Worm (Caenorhabditis elegans) whole organism, young adult: Measurements from ENCODE around the gene col-78.

Source experiments
- C17E4.6 ChIP-seq: fragments of 200-800 bp; sonication (Bioruptor generic); IDR thresholded peaks from 2 replicates; pipeline ENCODE4 v1.3.6; 2022; ENCODE audit warnings: missing genetic modification reagents, missing genetic modification characterization, missing compliant biosample characterization
- D2030.7 ChIP-seq: fragments of 200-800 bp; sonication (Bioruptor generic); IDR thresholded peaks from 2 replicates; pipeline ENCODE4 v1.3.6; 2022; ENCODE audit warnings: missing genetic modification reagents, missing genetic modification characterization, missing compliant biosample characterization
- F22D6.2 ChIP-seq: sonication (generic microtip); optimal IDR thresholded peaks from 2 replicates; lab custom pipeline; 2016; ENCODE audit warnings: mild to moderate bottlenecking, missing genetic modification characterization, missing compliant biosample characterization
- F37B4.10 ChIP-seq: fragments of 200-800 bp; sonication (Bioruptor generic); IDR thresholded peaks from 2 replicates; pipeline ENCODE4 v1.3.6; 2022; ENCODE audit warnings: missing genetic modification characterization, missing compliant biosample characterization
- F49E8.2 ChIP-seq: sonication (generic microtip); optimal IDR thresholded peaks from 3 replicates; lab custom pipeline; 2017; ENCODE audit warnings: missing genetic modification characterization, mild to moderate bottlenecking, missing compliant biosample characterization, antibody characterized with exemption, moderate library complexity; ENCODE audit not compliant: insufficient read depth
- Y53F4B.3 ChIP-seq: fragments of 200-800 bp; sonication (Bioruptor generic); IDR thresholded peaks from 2 replicates; pipeline ENCODE4 v1.3.6; 2022; ENCODE audit warnings: missing genetic modification reagents, missing genetic modification characterization, missing compliant biosample characterization
- Y56A3A.18 ChIP-seq: fragments of 200-800 bp; sonication (Bioruptor generic); IDR thresholded peaks from 2 replicates; pipeline ENCODE4 v1.3.6; 2022; ENCODE audit warnings: missing genetic modification reagents, missing genetic modification characterization, missing compliant biosample characterization
- Y95B8A.8 ChIP-seq: fragments of 200-800 bp; sonication (Bioruptor generic); IDR thresholded peaks from 2 replicates; pipeline ENCODE4 v1.3.6; 2022; ENCODE audit warnings: missing genetic modification reagents, missing genetic modification characterization, missing compliant biosample characterization
- ZK185.1 ChIP-seq: sonication (generic microtip); optimal IDR thresholded peaks from 2 replicates; lab custom pipeline; 2016; ENCODE audit warnings: mild to moderate bottlenecking, missing genetic modification characterization, missing compliant biosample characterization; ENCODE audit not compliant: poor library complexity, severe bottlenecking
- ama-1 ChIP-seq, 3 experiments: fragments of 150-350 bp in 1 of 3; sonication (generic microtip) in 2 of 3; optimal IDR thresholded peaks; 2 replicates each; lab custom pipeline; 2014 to 2018; ENCODE audit warnings: missing biosample characterization in 2 of 3, missing genetic modification characterization in 2 of 3, missing genetic modification reagents in 2 of 3
- aptf-3 ChIP-seq: fragments of 200-800 bp; sonication (Bioruptor generic); IDR thresholded peaks from 2 replicates; pipeline ENCODE4 v1.3.6; 2022; ENCODE audit warnings: missing genetic modification characterization, missing compliant biosample characterization
- attf-5 ChIP-seq: fragments of 200-800 bp; sonication (Bioruptor generic); optimal IDR thresholded peaks from 2 replicates; lab custom pipeline; 2018; ENCODE audit warnings: mild to moderate bottlenecking, missing genetic modification characterization, missing compliant biosample characterization
- bed-1 ChIP-seq: fragments of 200-800 bp; sonication (Bioruptor generic); IDR thresholded peaks from 2 replicates; pipeline ENCODE4 v1.3.6; 2022; ENCODE audit warnings: missing genetic modification reagents, missing genetic modification characterization, missing compliant biosample characterization
- ccch-3 ChIP-seq: fragments of 200-800 bp; sonication (Bioruptor generic); optimal IDR thresholded peaks from 2 replicates; lab custom pipeline; 2018; ENCODE audit warnings: mild to moderate bottlenecking, missing genetic modification characterization, missing compliant biosample characterization
- ceh-100 ChIP-seq: fragments of 200-800 bp; sonication (Bioruptor generic); IDR thresholded peaks from 2 replicates; pipeline ENCODE4 v1.3.6; 2022; ENCODE audit warnings: missing genetic modification reagents, missing genetic modification characterization, missing compliant biosample characterization
- ceh-40 ChIP-seq: fragments of 200-800 bp; sonication (Bioruptor generic); IDR thresholded peaks from 2 replicates; pipeline ENCODE4 v1.3.6; 2022; ENCODE audit warnings: missing genetic modification characterization, missing compliant biosample characterization
- chd-7 ChIP-seq: sonication (generic microtip); optimal IDR thresholded peaks from 2 replicates; lab custom pipeline; 2016; ENCODE audit warnings: mild to moderate bottlenecking, missing genetic modification characterization, moderate library complexity, missing compliant biosample characterization
- dox-1 ChIP-seq: fragments of 200-800 bp; sonication (Bioruptor generic); IDR thresholded peaks from 2 replicates; pipeline ENCODE4 v1.3.6; 2022; ENCODE audit warnings: missing genetic modification reagents, missing genetic modification characterization, missing compliant biosample characterization
- dpff-1 ChIP-seq: sonication (generic microtip); optimal IDR thresholded peaks from 2 replicates; lab custom pipeline; 2017; ENCODE audit warnings: mild to moderate bottlenecking, missing genetic modification characterization, missing compliant biosample characterization
- ekl-4 ChIP-seq: fragments of 200-800 bp; sonication (Bioruptor generic); IDR thresholded peaks from 2 replicates; pipeline ENCODE4 v1.3.6; 2022; ENCODE audit warnings: missing genetic modification reagents, missing genetic modification characterization, missing compliant biosample characterization
- ets-4 ChIP-seq: fragments of 200-800 bp; sonication (Bioruptor generic); optimal IDR thresholded peaks from 2 replicates; lab custom pipeline; 2018; ENCODE audit warnings: mild to moderate bottlenecking, missing genetic modification characterization, missing compliant biosample characterization
- fkh-3 ChIP-seq: sonication (generic microtip); optimal IDR thresholded peaks from 2 replicates; lab custom pipeline; 2016; ENCODE audit warnings: mild to moderate bottlenecking, missing genetic modification characterization, missing compliant biosample characterization
- lin-40 ChIP-seq: sonication (generic microtip); optimal IDR thresholded peaks from 2 replicates; lab custom pipeline; 2016; ENCODE audit warnings: missing genetic modification characterization, mild to moderate bottlenecking, missing compliant biosample characterization, missing genotype, missing genetic modification reagents
- mcd-1 ChIP-seq: fragments of 200-800 bp; sonication (Bioruptor generic); IDR thresholded peaks from 2 replicates; pipeline ENCODE4 v1.3.6; 2022; ENCODE audit warnings: missing genetic modification reagents, missing genetic modification characterization, missing compliant biosample characterization
- nhr-27 ChIP-seq: fragments of 200-800 bp; sonication (Bioruptor generic); optimal IDR thresholded peaks from 2 replicates; lab custom pipeline; 2018; ENCODE audit warnings: mild to moderate bottlenecking, missing genetic modification characterization, moderate library complexity, missing compliant biosample characterization
- nhr-80 ChIP-seq: sonication (generic microtip); optimal IDR thresholded peaks from 2 replicates; lab custom pipeline; 2016; ENCODE audit warnings: missing genetic modification characterization, missing compliant biosample characterization
- rcor-1 ChIP-seq: fragments of 200-800 bp; sonication (Bioruptor generic); IDR thresholded peaks from 2 replicates; pipeline ENCODE4 v1.3.6; 2022; ENCODE audit warnings: missing genetic modification reagents, missing genetic modification characterization, missing compliant biosample characterization
- sea-2 ChIP-seq: fragments of 200-800 bp; sonication (Bioruptor generic); IDR thresholded peaks from 2 replicates; pipeline ENCODE4 v1.3.6; 2022; ENCODE audit warnings: missing genetic modification characterization, missing compliant biosample characterization
- somi-1 ChIP-seq: fragments of 200-800 bp; sonication (Bioruptor generic); optimal IDR thresholded peaks from 2 replicates; lab custom pipeline; 2018; ENCODE audit warnings: mild to moderate bottlenecking, missing genetic modification characterization, missing compliant biosample characterization
- tbp1 ChIP-seq: fragments of 200-800 bp; sonication (Bioruptor generic); optimal IDR thresholded peaks from 2 replicates; lab custom pipeline; 2018; ENCODE audit warnings: mild to moderate bottlenecking, missing genetic modification characterization, missing compliant biosample characterization
- tbx-9 ChIP-seq: sonication (generic microtip); optimal IDR thresholded peaks from 2 replicates; lab custom pipeline; 2016; ENCODE audit warnings: borderline replicate concordance, missing genetic modification characterization, inconsistent platforms, missing compliant biosample characterization
- tlf-1 ChIP-seq: fragments of 200-800 bp; sonication (Bioruptor generic); optimal IDR thresholded peaks from 2 replicates; lab custom pipeline; 2018; ENCODE audit warnings: mild to moderate bottlenecking, missing genetic modification characterization, missing compliant biosample characterization
- unc-130 ChIP-seq: sonication (generic microtip); optimal IDR thresholded peaks from 2 replicates; lab custom pipeline; 2016; ENCODE audit warnings: missing genetic modification reagents, missing genetic modification characterization, missing compliant biosample characterization
- unc-62 ChIP-seq: fragments of 150-350 bp; optimal IDR thresholded peaks from 2 replicates; lab custom pipeline; 2014; ENCODE audit warnings: missing biosample characterization, missing genetic modification reagents, missing genetic modification characterization
- ztf-18 ChIP-seq: sonication (generic microtip); optimal IDR thresholded peaks from 2 replicates; lab custom pipeline; 2016; ENCODE audit warnings: missing genotype, mild to moderate bottlenecking, missing genetic modification characterization, missing compliant biosample characterization
- ztf-3 ChIP-seq: fragments of 200-800 bp; sonication (Bioruptor generic); optimal IDR thresholded peaks from 2 replicates; lab custom pipeline; 2018; ENCODE audit warnings: mild to moderate bottlenecking, missing genetic modification characterization, missing compliant biosample characterization

Gene col-78

DNA sequence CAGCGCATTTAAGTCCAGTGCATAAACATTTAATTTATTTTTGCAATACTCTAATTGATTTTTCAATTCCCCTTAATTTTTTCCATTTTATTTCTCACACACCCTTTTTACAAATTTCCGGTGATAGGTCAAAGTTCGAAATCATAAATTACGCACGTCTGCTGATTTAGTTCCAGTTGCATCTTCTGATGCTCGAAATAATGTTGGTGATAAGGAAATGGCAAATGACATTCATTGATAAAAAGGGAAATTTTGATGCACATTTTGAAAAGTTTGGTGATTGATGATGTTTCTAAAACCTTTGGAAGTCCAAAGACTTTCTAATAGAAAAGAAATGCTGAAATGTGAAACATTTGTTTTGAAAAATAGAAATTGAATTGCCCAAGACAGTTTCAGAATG, 4.8 kb downstream of the col-78 start:
- TF ChIP-seq unc-130 (GFP tag; lab: Kevin White, UChicago), result no peak
- no peak for TF ChIP-seq chd-7 (tag; lab: Kevin White, UChicago)
- TF ChIP-seq ztf-18 (tag; lab: Kevin White, UChicago), result no peak
- peak; percentile 75 for TF ChIP-seq nhr-80 (tag; lab: Kevin White, UChicago)
- TF ChIP-seq nhr-27, result no peak
- TF ChIP-seq, all 124 proteins: peak for 1

DNA sequence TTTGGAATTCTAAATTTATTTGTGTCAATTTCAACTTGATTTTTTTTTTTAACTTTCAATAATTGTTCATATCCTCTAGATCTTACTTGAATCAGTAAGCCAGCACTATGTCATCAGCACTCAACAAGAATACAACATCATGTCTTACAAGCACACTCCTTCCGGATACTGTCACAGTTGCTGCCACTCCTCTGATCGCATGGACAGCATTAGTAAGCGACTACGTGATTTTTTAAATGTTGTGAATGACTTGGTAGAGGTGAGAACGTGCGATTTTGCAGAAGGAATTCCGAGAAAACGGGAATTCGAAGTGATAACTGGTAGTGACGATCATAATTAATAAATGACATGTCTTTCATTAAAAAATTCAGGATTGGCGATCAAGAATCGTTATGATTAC, 5.7 kb downstream of the col-78 start, which contains the start of gene oac-54:
Gene oac-54 (plus strand): TSS at position 83 of the 400 bp plus-strand sequence.
- TF ChIP-seq Y95B8A.8 (GFP tag; lab: Robert Waterston, UW) (no peak), F49E8.2 (no peak), F37B4.10 (GFP tag; lab: Robert Waterston, UW) (no peak), D2030.7 (GFP tag; lab: Robert Waterston, UW) (no peak), bed-1 (no peak), dpff-1 (tag; lab: Kevin White, UChicago) (no peak), nhr-80 (tag; lab: Kevin White, UChicago) (peak; percentile 2), fkh-3 (tag; lab: Kevin White, UChicago) (no peak), Y53F4B.3 (GFP tag; lab: Robert Waterston, UW) (no peak)

DNA sequence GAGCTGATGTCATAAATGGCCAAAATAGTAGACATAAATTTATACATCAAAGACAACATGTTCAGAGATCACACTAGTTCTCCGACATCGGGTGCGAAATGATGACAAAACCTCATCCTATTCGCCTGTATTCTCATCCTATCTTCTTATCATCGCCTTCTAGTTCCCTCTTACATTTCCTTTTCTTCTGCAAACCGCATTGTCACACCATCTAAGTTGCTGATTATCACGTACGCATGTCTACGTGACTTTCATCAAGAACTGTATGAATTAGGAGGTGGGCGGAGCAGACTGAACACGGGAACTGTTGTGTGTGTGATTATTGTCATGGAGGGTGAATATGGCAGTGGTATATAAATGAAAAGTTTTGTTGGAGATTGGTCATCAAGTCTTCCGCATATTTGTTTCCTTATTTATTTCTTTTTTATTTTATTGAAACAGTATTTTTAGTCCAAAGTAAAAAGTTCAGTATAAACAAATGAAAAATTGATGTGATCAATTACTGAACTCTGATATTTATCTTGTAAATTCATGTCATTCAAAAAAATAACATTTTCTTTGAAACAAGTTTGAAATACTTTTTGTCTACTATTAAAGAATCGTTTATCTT, 8.0 kb downstream of the col-78 start:
- TF ChIP-seq F22D6.2 (no peak), D2030.7 (GFP tag; lab: Robert Waterston, UW) (no peak), tbp1 (no peak), somi-1 (GFP tag; lab: Kevin White, UChicago) (peak; percentile 3), lin-40 (peak; percentile 21), nhr-80 (tag; lab: Kevin White, UChicago) (peak; percentile 65), ZK185.1 (tag; lab: Kevin White, UChicago) (peak; percentile 0), ceh-100 (no peak)
- TF ChIP-seq, all 124 proteins: peak for 4

DNA sequence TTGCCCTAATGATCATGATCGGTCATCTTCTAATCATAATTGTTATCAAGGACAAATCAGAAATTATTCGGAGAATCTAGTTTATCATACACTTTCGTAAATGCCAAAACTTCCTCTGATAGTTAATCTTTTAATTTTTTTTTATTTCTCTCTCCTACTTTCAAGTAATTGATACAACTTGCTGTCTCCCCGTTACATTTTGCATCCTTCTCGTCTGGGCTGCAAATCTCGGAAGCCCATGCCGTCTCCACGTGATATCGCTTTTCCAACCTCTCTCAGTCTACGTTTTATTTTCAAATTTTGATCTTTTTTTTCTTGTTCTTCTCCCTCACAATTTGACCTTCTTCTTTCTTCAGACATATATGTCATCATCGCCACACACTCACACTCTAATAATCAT, 8.7 kb downstream of the col-78 start, which contains the start of gene rhy-1:
Gene rhy-1 (plus strand): TSS at position 357 of the 400 bp plus-strand sequence.
- TF ChIP-seq aptf-3 (GFP tag; lab: Robert Waterston, UW) (no peak), lin-40 (peak; percentile 32)

DNA sequence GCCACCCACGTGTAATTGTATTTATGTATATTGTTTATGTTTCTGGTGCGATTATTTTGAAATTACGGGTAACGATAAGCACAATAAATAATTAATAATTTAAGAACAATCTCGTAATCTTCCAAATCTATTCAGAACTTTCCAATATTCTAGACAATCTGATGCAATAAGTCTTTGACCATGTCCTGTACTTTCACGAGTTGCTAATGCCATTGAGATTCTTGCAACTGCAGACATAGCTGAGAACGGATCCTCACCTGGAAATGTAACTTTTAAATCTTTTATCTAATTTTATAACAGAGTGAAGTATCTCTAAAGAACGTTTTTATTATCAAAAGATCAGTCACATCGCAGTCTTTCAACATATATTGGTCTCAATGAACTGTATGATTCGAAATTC, 11.0 kb downstream of the col-78 start:
- TF ChIP-seq ama-1 (optimal IDR thresholded peaks at IDR 0.05; lab: Kevin White, UChicago), result peak; percentile 67
- TF ChIP-seq ama-1 (GFP tag; optimal IDR thresholded peaks at IDR 0.05; lab: Kevin White, UChicago), result no peak
- no peak for TF ChIP-seq Y56A3A.18 (GFP tag; lab: Robert Waterston, UW)

DNA sequence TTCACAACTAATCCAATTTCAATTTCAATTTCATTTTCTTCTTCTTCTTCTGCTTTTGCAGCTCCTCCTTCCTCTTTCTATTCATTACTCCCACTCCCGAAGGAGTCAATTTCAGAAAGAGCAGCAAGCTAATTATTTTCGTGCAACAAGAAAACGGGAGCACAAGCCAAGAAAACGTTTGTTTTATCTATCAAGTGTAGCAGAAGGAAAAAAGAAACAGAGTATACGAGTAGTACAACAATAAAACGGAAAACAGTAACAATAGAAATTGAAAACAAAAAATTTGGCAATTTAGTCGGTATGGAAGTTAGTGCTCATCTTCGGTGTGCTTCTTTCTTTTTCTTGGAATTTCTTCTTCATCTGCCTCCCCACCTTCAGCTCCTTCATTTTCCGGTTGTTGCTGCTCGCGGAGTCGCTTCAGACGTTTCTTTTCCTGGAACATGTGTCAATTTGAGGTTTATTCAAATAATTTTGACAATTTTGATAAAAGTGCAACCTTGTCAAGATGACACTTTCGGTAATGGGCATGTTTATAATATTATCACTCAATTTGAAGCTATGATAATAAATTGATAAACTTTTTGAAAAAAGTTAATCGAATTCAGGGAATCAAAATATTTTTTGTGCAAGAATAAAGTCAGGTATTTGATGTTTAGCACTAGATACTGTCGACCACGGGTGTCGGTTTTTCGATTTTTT, 13.6 kb downstream of the col-78 start, which contains the start of gene W07A12.8:
Gene W07A12.8 (minus strand): TSS at position 51 of the 699 bp plus-strand sequence.
- TF ChIP-seq Y95B8A.8 (GFP tag; lab: Robert Waterston, UW), result no peak
- no peak for TF ChIP-seq rcor-1 (GFP tag; lab: Robert Waterston, UW)
- TF ChIP-seq nhr-80 (tag; lab: Kevin White, UChicago), result peak; percentile 86
- TF ChIP-seq attf-5 (GFP tag; lab: Kevin White, UChicago), result no peak
- TF ChIP-seq ets-4 (GFP tag; lab: Kevin White, UChicago), result peak; percentile 28
- no peak for TF ChIP-seq C17E4.6
- no peak for TF ChIP-seq ztf-3 (GFP tag; lab: Kevin White, UChicago)
- no peak for TF ChIP-seq F22D6.2
- TF ChIP-seq ceh-40 (GFP tag; lab: Robert Waterston, UW), result no peak
- no peak for TF ChIP-seq mcd-1 (GFP tag; lab: Robert Waterston, UW)
- TF ChIP-seq dox-1 (GFP tag; lab: Robert Waterston, UW), result peak; percentile 44; the same call in 1 of the 2 replicates
- no peak for TF ChIP-seq tlf-1 (GFP tag; lab: Kevin White, UChicago)
- no peak for TF ChIP-seq ccch-3 (GFP tag; lab: Kevin White, UChicago)
- TF ChIP-seq ekl-4, result no peak
- no peak for TF ChIP-seq tbx-9 (tag; lab: Kevin White, UChicago)
- no peak for TF ChIP-seq Y53F4B.3 (GFP tag; lab: Robert Waterston, UW)
- TF ChIP-seq sea-2 (GFP tag; lab: Robert Waterston, UW), result no peak
- TF ChIP-seq unc-62 (GFP tag; lab: Kevin White, UChicago), result peak; percentile 5
